Fruit fly (Drosophila melanogaster) whole organism, embryonic: Measurements from ENCODE around the gene CG1575.

Source experiments
- ATbp ChIP-seq: fragments of 200-800 bp; sonication (Bioruptor generic); optimal IDR thresholded peaks from 2 replicates; lab custom pipeline; 2017; ENCODE audit warnings: missing biosample characterization, mild to moderate bottlenecking, missing genetic modification characterization, missing genetic modification reagents
- Adf1 ChIP-seq: fragments of 200-800 bp; sonication (Bioruptor generic); IDR thresholded peaks from 2 replicates; pipeline ENCODE4 v1.3.6; 2022; ENCODE audit warnings: missing biosample characterization, missing genetic modification characterization
- Awh ChIP-seq: fragments of 200-800 bp; sonication (Bioruptor generic); IDR thresholded peaks from 2 replicates; pipeline ENCODE4, ENCODE4 v1.3.6; 2022; ENCODE audit warnings: missing biosample characterization, missing genetic modification characterization
- Blimp-1 ChIP-seq: fragments of 200-800 bp; sonication (Bioruptor generic); optimal IDR thresholded peaks from 3 replicates; lab custom pipeline; 2018; ENCODE audit warnings: missing biosample characterization, missing genetic modification characterization, mild to moderate bottlenecking, moderate library complexity, missing genetic modification reagents
- CG10366 ChIP-seq: fragments of 200-800 bp; sonication (Bioruptor generic); IDR thresholded peaks from 2 replicates; pipeline ENCODE4 v1.3.6; 2022; ENCODE audit warnings: missing biosample characterization, missing genetic modification characterization
- CG10543 ChIP-seq: fragments of 200-800 bp; sonication (Bioruptor generic); optimal IDR thresholded peaks from 3 replicates; lab custom pipeline; 2017; ENCODE audit warnings: missing biosample characterization, mild to moderate bottlenecking, missing genetic modification characterization, moderate library complexity
- CG11398 ChIP-seq: fragments of 200-800 bp; sonication (Bioruptor generic); optimal IDR thresholded peaks from 2 replicates; lab custom pipeline; 2016; ENCODE audit warnings: missing biosample characterization, missing genetic modification characterization
- CG12236 ChIP-seq: fragments of 200-800 bp; sonication (Bioruptor generic); optimal IDR thresholded peaks from 2 replicates; lab custom pipeline; 2016; ENCODE audit warnings: missing biosample characterization, missing genetic modification characterization
- CG13894 ChIP-seq: fragments of 200-800 bp; sonication (Bioruptor generic); optimal IDR thresholded peaks from 3 replicates; lab custom pipeline; 2018; ENCODE audit warnings: missing biosample characterization, mild to moderate bottlenecking, missing genetic modification characterization, moderate library complexity
- CG14014 ChIP-seq: fragments of 200-800 bp; sonication (Bioruptor generic); IDR thresholded peaks from 2 replicates; pipeline ENCODE4 v1.3.6; 2022; ENCODE audit warnings: missing biosample characterization, missing genetic modification characterization
- CG1792 ChIP-seq: fragments of 200-800 bp; sonication (Bioruptor generic); optimal IDR thresholded peaks from 2 replicates; lab custom pipeline; 2016; ENCODE audit warnings: missing biosample characterization, missing genetic modification characterization
- CG2875 ChIP-seq: fragments of 200-800 bp; sonication (Bioruptor generic); optimal IDR thresholded peaks from 2 replicates; lab custom pipeline; 2017; ENCODE audit warnings: missing biosample characterization, mild to moderate bottlenecking, missing genetic modification characterization, missing genetic modification reagents
- CG4328 ChIP-seq: fragments of 200-800 bp; sonication (Bioruptor generic); optimal IDR thresholded peaks from 3 replicates; lab custom pipeline; 2017; ENCODE audit warnings: missing biosample characterization, missing genetic modification reagents, missing genetic modification characterization
- CG6689 ChIP-seq: fragments of 200-800 bp; sonication (Bioruptor generic); IDR thresholded peaks from 2 replicates; pipeline ENCODE4 v1.3.6; 2022; ENCODE audit warnings: missing biosample characterization, missing genetic modification characterization
- CG7987 ChIP-seq: fragments of 200-800 bp; sonication (Bioruptor generic); optimal IDR thresholded peaks from 2 replicates; lab custom pipeline; 2018; ENCODE audit warnings: missing biosample characterization, mild to moderate bottlenecking, missing genetic modification characterization, moderate library complexity
- CG8924 ChIP-seq: fragments of 200-800 bp; optimal IDR thresholded peaks from 3 replicates; lab custom pipeline; 2019; ENCODE audit warnings: missing biosample characterization, mild to moderate bottlenecking, missing genetic modification characterization, moderate library complexity
- Deaf1 ChIP-seq: fragments of 200-800 bp; optimal IDR thresholded peaks from 3 replicates; lab custom pipeline; 2019; ENCODE audit warnings: missing biosample characterization, mild to moderate bottlenecking, missing genetic modification characterization, moderate library complexity
- Dip2 ChIP-seq: fragments of 200-800 bp; sonication (Bioruptor generic); IDR thresholded peaks from 2 replicates; pipeline ENCODE4 v1.3.6; 2022; ENCODE audit warnings: missing biosample characterization, missing genetic modification characterization
- HLH3B ChIP-seq: fragments of 200-800 bp; sonication (Bioruptor generic); IDR thresholded peaks from 2 replicates; pipeline ENCODE4 v1.3.6; 2022; ENCODE audit warnings: missing biosample characterization, missing genetic modification characterization
- HLH4C ChIP-seq: fragments of 200-800 bp; sonication (Bioruptor generic); IDR thresholded peaks from 3 replicates; pipeline ENCODE4 v1.3.6; 2022; ENCODE audit warnings: missing biosample characterization, missing genetic modification characterization; ENCODE audit not compliant: partially characterized antibody
- Hmx ChIP-seq: fragments of 200-800 bp; sonication (Bioruptor generic); optimal IDR thresholded peaks from 2 replicates; lab custom pipeline; 2016; ENCODE audit warnings: missing biosample characterization, missing genetic modification characterization
- Optix ChIP-seq: fragments of 200-800 bp; sonication (Bioruptor generic); IDR thresholded peaks from 3 replicates; pipeline ENCODE4 v1.3.6; 2022; ENCODE audit warnings: missing biosample characterization, missing genetic modification characterization
- Ravus ChIP-seq: fragments of 200-800 bp; sonication (Bioruptor generic); IDR thresholded peaks from 2 replicates; pipeline ENCODE4 v1.3.6; 2022; ENCODE audit warnings: missing biosample characterization, missing genetic modification characterization
- Rfx ChIP-seq: fragments of 200-800 bp; sonication (Bioruptor generic); IDR thresholded peaks from 2 replicates; pipeline ENCODE4 v1.3.6; 2022; ENCODE audit warnings: missing biosample characterization, missing genetic modification characterization
- Scr ChIP-seq: fragments of 200-800 bp; sonication (Bioruptor generic); IDR thresholded peaks from 2 replicates; pipeline ENCODE4 v1.3.6; 2022; ENCODE audit warnings: missing biosample characterization, missing genetic modification characterization; ENCODE audit not compliant: partially characterized antibody
- Side ChIP-seq: fragments of 200-800 bp; sonication (Bioruptor generic); optimal IDR thresholded peaks from 2 replicates; lab custom pipeline; 2016; ENCODE audit warnings: missing biosample characterization, missing genetic modification characterization
- Ssrp ChIP-seq: fragments of 200-800 bp; sonication (Bioruptor generic); optimal IDR thresholded peaks from 2 replicates; lab custom pipeline; 2018; ENCODE audit warnings: missing biosample characterization, mild to moderate bottlenecking, missing genetic modification characterization, moderate library complexity
- YL-1 ChIP-seq: fragments of 200-800 bp; sonication (Bioruptor generic); optimal IDR thresholded peaks from 3 replicates; lab custom pipeline; 2017; ENCODE audit warnings: missing biosample characterization, mild to moderate bottlenecking, missing genetic modification characterization
- abd-A ChIP-seq: fragments of 200-800 bp; sonication (Bioruptor generic); optimal IDR thresholded peaks from 3 replicates; lab custom pipeline; 2019; ENCODE audit warnings: missing biosample characterization, mild to moderate bottlenecking, missing genetic modification characterization, moderate library complexity
- aop ChIP-seq: fragments of 200-800 bp; sonication (Bioruptor generic); IDR thresholded peaks from 2 replicates; pipeline ENCODE4 v1.3.6; 2022; ENCODE audit warnings: missing biosample characterization, missing genetic modification characterization
- cad ChIP-seq: fragments of >200 bp; optimal IDR thresholded peaks from 2 replicates; lab custom pipeline; 2017; ENCODE audit warnings: missing biosample characterization, missing genetic modification characterization
- chif ChIP-seq, 2 experiments: fragments of 200-800 bp; sonication (Bioruptor generic); optimal IDR thresholded peaks; 3 replicates each; lab custom pipeline; 2016; ENCODE audit warnings: missing biosample characterization in 2 of 2, missing genetic modification characterization in 2 of 2
- chinmo ChIP-seq: fragments of 200-800 bp; sonication (Bioruptor generic); IDR thresholded peaks from 4 replicates; pipeline ENCODE4 v1.3.6; 2022; ENCODE audit warnings: missing biosample characterization, missing genetic modification characterization; ENCODE audit not compliant: partially characterized antibody
- chm ChIP-seq: fragments of 200-800 bp; sonication (Bioruptor generic); IDR thresholded peaks from 2 replicates; pipeline ENCODE4 v1.3.6; 2022; ENCODE audit warnings: missing biosample characterization, missing genetic modification characterization
- dati ChIP-seq: fragments of 200-800 bp; sonication (Bioruptor generic); IDR thresholded peaks from 2 replicates; pipeline ENCODE4 v1.3.6; 2022; ENCODE audit warnings: missing biosample characterization, missing genetic modification characterization
- disco-r ChIP-seq: fragments of 200-800 bp; sonication (Bioruptor generic); optimal IDR thresholded peaks from 2 replicates; lab custom pipeline; 2016; ENCODE audit warnings: missing biosample characterization, missing genetic modification characterization
- dmrt11E ChIP-seq: fragments of 200-800 bp; sonication (Bioruptor generic); optimal IDR thresholded peaks from 3 replicates; lab custom pipeline; 2018; ENCODE audit warnings: missing biosample characterization, mild to moderate bottlenecking, missing genetic modification characterization, moderate library complexity
- eyg ChIP-seq: fragments of 200-800 bp; sonication (Bioruptor generic); optimal IDR thresholded peaks from 3 replicates; lab custom pipeline; 2016; ENCODE audit warnings: missing biosample characterization, missing genetic modification characterization
- fd96Cb ChIP-seq: fragments of 200-800 bp; sonication (Bioruptor generic); optimal IDR thresholded peaks from 2 replicates; lab custom pipeline; 2018; ENCODE audit warnings: missing biosample characterization, mild to moderate bottlenecking, missing genetic modification characterization, moderate library complexity
- gcm ChIP-seq: fragments of 200-800 bp; sonication (Bioruptor generic); optimal IDR thresholded peaks from 2 replicates; lab custom pipeline; 2019; ENCODE audit warnings: missing biosample characterization, mild to moderate bottlenecking, missing genetic modification characterization, moderate library complexity
- jumu ChIP-seq: fragments of 200-800 bp; sonication (Bioruptor generic); optimal IDR thresholded peaks from 3 replicates; lab custom pipeline; 2016; ENCODE audit warnings: missing biosample characterization, missing genetic modification characterization
- kah ChIP-seq: fragments of 200-800 bp; sonication (Bioruptor generic); optimal IDR thresholded peaks from 2 replicates; lab custom pipeline; 2018; ENCODE audit warnings: missing biosample characterization, mild to moderate bottlenecking, missing genetic modification characterization
- psq ChIP-seq: fragments of 200-800 bp; sonication (Bioruptor generic); optimal IDR thresholded peaks from 2 replicates; lab custom pipeline; 2017; ENCODE audit warnings: missing biosample characterization, missing genetic modification characterization
- salm ChIP-seq: fragments of 200-800 bp; sonication (Bioruptor generic); optimal IDR thresholded peaks from 2 replicates; lab custom pipeline; 2018; ENCODE audit warnings: missing biosample characterization, mild to moderate bottlenecking, missing genetic modification characterization
- sens ChIP-seq: fragments of 200-800 bp; sonication (Bioruptor generic); peaks from one replicate; lab custom pipeline; 2016; ENCODE audit warnings: missing biosample characterization, missing genetic modification characterization
- slp2 ChIP-seq: fragments of 200-800 bp; sonication (Bioruptor generic); optimal IDR thresholded peaks from 2 replicates; lab custom pipeline; 2016; ENCODE audit warnings: missing biosample characterization, missing genetic modification characterization
- tap ChIP-seq: fragments of 200-800 bp; optimal IDR thresholded peaks from 3 replicates; lab custom pipeline; 2019; ENCODE audit warnings: missing biosample characterization, mild to moderate bottlenecking, missing genetic modification characterization, moderate library complexity
- tna ChIP-seq: fragments of 200-800 bp; sonication (Bioruptor generic); IDR thresholded peaks from 2 replicates; pipeline ENCODE4 v1.3.6; 2022; ENCODE audit warnings: missing biosample characterization, missing genetic modification characterization; ENCODE audit not compliant: partially characterized antibody
- zfh1 ChIP-seq: fragments of 200-800 bp; sonication (Bioruptor generic); IDR thresholded peaks from 3 replicates; pipeline ENCODE4 v1.3.6; 2022; ENCODE audit warnings: missing biosample characterization, missing genetic modification characterization

Gene CG1575

dm6 chrX:8114476-8115342 lies 2.1 kb upstream of the CG1575 start (continued):
- TF ChIP-seq CG10543 (GFP tag; lab: Kevin White, UChicago): peak; percentile 57
- peak; percentile 16 for TF ChIP-seq CG2875 (GFP tag; lab: Kevin White, UChicago)
- peak; percentile 26 for TF ChIP-seq gcm (GFP tag; lab: Kevin White, UChicago)
- no peak for TF ChIP-seq CG11398 (GFP tag; lab: Kevin White, UChicago)
- TF ChIP-seq ATbp: peak; percentile 18
- TF ChIP-seq Ravus (GFP tag; lab: Robert Waterston, UW): no peak; the same call in 1 of the 2 replicates
- TF ChIP-seq tap (tag; lab: Kevin White, UChicago): peak; percentile 67
- peak; percentile 21 for TF ChIP-seq disco-r (GFP tag; lab: Kevin White, UChicago)
- peak; percentile 50; the same call in 1 of the 3 replicates for TF ChIP-seq zfh1 (GFP tag; lab: Robert Waterston, UW)
- TF ChIP-seq Adf1 (GFP tag; lab: Robert Waterston, UW): no peak
- TF ChIP-seq Blimp-1 (GFP tag; lab: Kevin White, UChicago): peak; percentile 42
- TF ChIP-seq dmrt11E (tag; lab: Kevin White, UChicago): no peak
- TF ChIP-seq chinmo: 0 out of 4 replicates have a peak, but pooled peaks have one; percentile 40
- TF ChIP-seq CG13894: peak; percentile 64
- no peak for TF ChIP-seq dati
- no peak for TF ChIP-seq jumu (GFP tag; lab: Kevin White, UChicago)
- peak; percentile 7 for TF ChIP-seq eyg (GFP tag; lab: Kevin White, UChicago)
- TF ChIP-seq chif (GFP tag; optimal IDR thresholded peaks at IDR 0.05; lab: Kevin White, UChicago): peak; percentile 28 to 32
- TF ChIP-seq CG1792 (GFP tag; lab: Kevin White, UChicago): no peak
- TF ChIP-seq CG8924: peak; percentile 64
- peak; percentile 54 for TF ChIP-seq fd96Cb (tag; lab: Kevin White, UChicago)
- TF ChIP-seq Side (GFP tag; lab: Kevin White, UChicago): peak; percentile 18
- no peak for TF ChIP-seq Optix (GFP tag; lab: Robert Waterston, UW)
- no peak for TF ChIP-seq psq (GFP tag; lab: Kevin White, UChicago)
- TF ChIP-seq CG7987: no peak
- peak; percentile 67 for TF ChIP-seq sens
- TF ChIP-seq salm (tag; lab: Kevin White, UChicago): peak; percentile 12
- TF ChIP-seq Ssrp (tag; lab: Kevin White, UChicago): peak; percentile 39
- TF ChIP-seq slp2 (GFP tag; lab: Kevin White, UChicago): no peak
- TF ChIP-seq Scr (GFP tag; lab: Robert Waterston, UW): no peak
- TF ChIP-seq kah (GFP tag; lab: Kevin White, UChicago): peak; percentile 9
- no peak for TF ChIP-seq cad (GFP tag; lab: Kevin White, UChicago)
- peak; percentile 24; the same call in 1 of the 2 replicates for TF ChIP-seq chm
- peak; percentile 43 for TF ChIP-seq CG10366 (GFP tag; lab: Robert Waterston, UW)
- peak; percentile 46; the same call in 1 of the 2 replicates for TF ChIP-seq HLH3B (GFP tag; lab: Robert Waterston, UW)
- peak; percentile 74 for TF ChIP-seq CG14014 (GFP tag; lab: Robert Waterston, UW)
- TF ChIP-seq Deaf1: peak; percentile 37
- TF ChIP-seq abd-A (tag; lab: Kevin White, UChicago): no peak
- TF ChIP-seq HLH4C: no peak
- peak; percentile 42 for TF ChIP-seq CG6689 (GFP tag; lab: Robert Waterston, UW)
- TF ChIP-seq YL-1 (GFP tag; lab: Kevin White, UChicago): no peak
- TF ChIP-seq CG12236 (GFP tag; lab: Kevin White, UChicago): no peak
- peak; percentile 74 for TF ChIP-seq Rfx (GFP tag; lab: Robert Waterston, UW)
- no peak for TF ChIP-seq Dip2
- no peak for TF ChIP-seq aop (GFP tag; lab: Robert Waterston, UW)
- no peak for TF ChIP-seq Awh (GFP tag; lab: Robert Waterston, UW)
- no peak for TF ChIP-seq Hmx (GFP tag; lab: Kevin White, UChicago)
- TF ChIP-seq tna (GFP tag; lab: Robert Waterston, UW): no peak
- TF ChIP-seq CG4328 (GFP tag; lab: Kevin White, UChicago): peak; percentile 38
